Fruit fly (Drosophila melanogaster) whole organism, pupa: Measurements from ENCODE around the gene Cpr64Ab.
A peak's percentile ranks its signal among the peaks of the same experiment; 100 is the strongest.

ENCODE experiments used
- CG10348 ChIP-seq: fragments of 200-800 bp; sonication (Bioruptor generic); IDR thresholded peaks from 2 replicates; pipeline ENCODE4 v1.3.6; 2022; ENCODE audit warnings: missing biosample characterization, missing genetic modification characterization
- CG14655 ChIP-seq: fragments of 200-800 bp; sonication (Bioruptor generic); optimal IDR thresholded peaks from 3 replicates; lab custom pipeline; 2017; ENCODE audit warnings: mild to moderate bottlenecking, missing biosample characterization, missing genetic modification reagents, missing genetic modification characterization
- CG34367 ChIP-seq: fragments of 200-800 bp; sonication (Bioruptor generic); optimal IDR thresholded peaks from 2 replicates; lab custom pipeline; 2018; ENCODE audit warnings: missing biosample characterization, mild to moderate bottlenecking, missing genetic modification characterization
- CG4496 ChIP-seq: fragments of 200-800 bp; sonication (Bioruptor generic); IDR thresholded peaks from 3 replicates; pipeline ENCODE4 v1.3.6; 2022; ENCODE audit warnings: missing biosample characterization, missing genetic modification characterization
- CG8159 ChIP-seq: fragments of 200-800 bp; sonication (Bioruptor generic); optimal IDR thresholded peaks from 3 replicates; lab custom pipeline; 2018; ENCODE audit warnings: missing biosample characterization, mild to moderate bottlenecking, missing genetic modification characterization, moderate library complexity
- D1 ChIP-seq: fragments of 200-800 bp; sonication (Bioruptor generic); optimal IDR thresholded peaks from 2 replicates; lab custom pipeline; 2018; ENCODE audit warnings: missing biosample characterization, mild to moderate bottlenecking, missing genetic modification characterization, moderate library complexity
- EcR ChIP-seq: fragments of 200-800 bp; sonication (Bioruptor generic); optimal IDR thresholded peaks from 3 replicates; lab custom pipeline; 2019; ENCODE audit warnings: missing biosample characterization, missing genetic modification characterization, mild to moderate bottlenecking, moderate library complexity, missing genetic modification reagents
- Ets98B ChIP-seq: fragments of 200-800 bp; sonication (Bioruptor generic); IDR thresholded peaks from 2 replicates; pipeline ENCODE4 v1.3.6; 2022; ENCODE audit warnings: missing biosample characterization, missing genetic modification characterization
- Pif1A ChIP-seq: fragments of 200-800 bp; sonication (Bioruptor generic); optimal IDR thresholded peaks from 3 replicates; lab custom pipeline; 2016; ENCODE audit warnings: missing biosample characterization, missing genetic modification characterization
- fd96Ca ChIP-seq: fragments of 200-800 bp; sonication (Bioruptor generic); IDR thresholded peaks from 3 replicates; pipeline ENCODE4 v1.3.6; 2022; ENCODE audit warnings: missing biosample characterization, missing genetic modification characterization
- gl ChIP-seq: fragments of 200-800 bp; sonication (Bioruptor generic); optimal IDR thresholded peaks from 2 replicates; lab custom pipeline; 2018; ENCODE audit warnings: missing biosample characterization, mild to moderate bottlenecking, missing genetic modification characterization

DNA sequence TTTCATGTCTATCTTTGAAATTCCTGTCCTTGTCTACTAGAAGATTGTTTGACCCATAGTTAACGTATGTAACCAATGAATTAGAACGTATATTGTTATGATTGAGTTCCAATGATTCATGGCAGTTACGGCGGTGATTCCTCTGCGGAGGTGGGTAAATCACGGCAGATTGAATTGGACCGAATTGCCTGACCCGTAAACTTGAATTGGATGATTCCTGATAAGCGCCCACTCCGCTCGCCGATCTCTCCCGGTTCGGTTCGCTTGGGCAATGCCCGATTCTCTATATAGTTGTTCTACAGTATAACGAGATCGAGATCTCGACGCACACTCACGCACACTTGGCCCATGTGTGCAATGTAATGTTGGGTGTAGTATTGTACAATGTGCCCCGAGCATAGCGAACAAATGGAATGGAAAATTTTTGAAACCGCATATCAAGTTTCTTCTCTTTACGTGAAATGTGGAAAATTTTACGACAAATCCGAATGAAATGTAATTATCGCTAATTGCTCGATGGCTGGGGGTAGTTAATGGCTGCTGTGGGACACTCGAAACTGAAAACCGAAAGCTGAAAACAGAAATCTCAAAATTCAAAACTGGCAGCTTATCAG, 20.2 kb upstream of the Cpr64Ab start:
- TF ChIP-seq gl (no peak), CG34367 (tag; lab: Kevin White, UChicago) (no peak), CG4496 (no peak), Ets98B (GFP tag; lab: Robert Waterston, UW) (no peak), CG8159 (tag; lab: Kevin White, UChicago) (no peak), D1 (tag; lab: Kevin White, UChicago) (no peak), fd96Ca (GFP tag; lab: Robert Waterston, UW) (no peak), EcR (GFP tag; lab: Kevin White, UChicago) (peak; percentile 29), CG14655 (GFP tag; lab: Kevin White, UChicago) (no peak), Pif1A (no peak), CG10348 (GFP tag; lab: Robert Waterston, UW) (no peak)
